Worm (Caenorhabditis elegans) whole organism, L2 larva: ENCODE results near the gene iff-2.

Experiments used
- ama-1 ChIP-seq: fragments of 150-350 bp; optimal IDR thresholded peaks from 2 replicates; lab custom pipeline; 2018; ENCODE audit warnings: inconsistent platforms
- nhr-23 ChIP-seq: fragments of 150-350 bp; optimal IDR thresholded peaks from 2 replicates; lab custom pipeline; 2014; ENCODE audit warnings: missing biosample characterization, missing genetic modification reagents, missing genetic modification characterization
- nhr-6 ChIP-seq: fragments of 150-350 bp; optimal IDR thresholded peaks from 2 replicates; lab custom pipeline; 2014; ENCODE audit warnings: missing biosample characterization, missing genetic modification characterization
- nhr-77 ChIP-seq: fragments of 150-350 bp; optimal IDR thresholded peaks from 2 replicates; lab custom pipeline; 2014; ENCODE audit warnings: missing biosample characterization, missing genetic modification characterization

ce11 chrII:8545315-8545714 is 15.9 kb downstream of the iff-2 start, which contains the start of gene decr-1.2:
- TF ChIP-seq ama-1: no peak
- TF ChIP-seq nhr-23 (tag; lab: Kevin White, UChicago): no peak
- TF ChIP-seq nhr-77 (tag; lab: Kevin White, UChicago): no peak
- no peak for TF ChIP-seq nhr-6 (tag; lab: Kevin White, UChicago)
